Fruit fly (Drosophila melanogaster) whole organism: Measurements from ENCODE around the gene Blos2.

Experiments used
- Dll ChIP-seq: fragments of >200 bp; optimal IDR thresholded peaks from 2 replicates; lab custom pipeline; 2017
- usp ChIP-seq: fragments of >200 bp; optimal IDR thresholded peaks from 2 replicates; lab custom pipeline; 2017; ENCODE audit warnings: missing biosample characterization, missing genetic modification characterization, mixed read lengths

DNA sequence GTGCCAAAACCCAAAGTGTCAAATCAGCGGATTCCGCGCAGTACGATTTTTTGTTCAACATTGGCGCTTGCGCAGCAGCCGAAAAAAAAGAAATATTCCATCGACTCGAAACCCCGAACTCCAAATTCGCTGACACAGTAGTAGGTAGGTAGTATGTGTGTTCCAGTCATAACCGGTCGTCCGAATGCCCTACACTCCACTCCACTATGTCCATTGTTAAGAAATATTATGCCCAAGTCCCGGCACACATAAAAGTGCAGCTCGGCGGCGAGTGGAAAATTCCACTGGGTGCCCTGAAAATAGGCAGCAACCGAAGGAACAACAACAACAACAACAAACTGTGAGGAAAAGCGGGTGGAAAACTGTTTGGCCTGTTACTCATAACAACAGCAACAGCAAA, 16.4 kb upstream of the Blos2 start:
- TF ChIP-seq usp = no peak
- TF ChIP-seq Dll (lab: Kevin White, UChicago) = no peak
